Worm (Caenorhabditis elegans) whole organism, late embryonic: Measurements from ENCODE around the gene cdh-8.
A peak's percentile ranks its signal among the peaks of the same experiment; 100 is the strongest.

Experiments used
- C08G9.2 ChIP-seq: sonication (generic microtip); optimal IDR thresholded peaks from 2 replicates; lab custom pipeline; 2016; ENCODE audit warnings: mild to moderate bottlenecking, missing genetic modification characterization, moderate library complexity, missing compliant biosample characterization
- C38D4.7 ChIP-seq: fragments of 200-800 bp; sonication (Bioruptor generic); optimal IDR thresholded peaks from 2 replicates; lab custom pipeline; 2018; ENCODE audit warnings: mild to moderate bottlenecking, missing genetic modification characterization, moderate library complexity, missing compliant biosample characterization
- T23F11.4 ChIP-seq: fragments of 200-800 bp; sonication (Bioruptor generic); optimal IDR thresholded peaks from 2 replicates; lab custom pipeline; 2018; ENCODE audit warnings: mild to moderate bottlenecking, missing genetic modification characterization, missing compliant biosample characterization
- Y22D7AL.16 ChIP-seq: sonication (generic microtip); optimal IDR thresholded peaks from 2 replicates; lab custom pipeline; 2016; ENCODE audit warnings: missing genetic modification characterization, missing compliant biosample characterization
- ceh-14 ChIP-seq: sonication (generic microtip); optimal IDR thresholded peaks from 2 replicates; lab custom pipeline; 2016; ENCODE audit warnings: missing genotype, missing genetic modification characterization, missing compliant biosample characterization
- ceh-19 ChIP-seq: fragments of 200-800 bp; sonication (Bioruptor generic); optimal IDR thresholded peaks from 2 replicates; lab custom pipeline; 2018; ENCODE audit warnings: mild to moderate bottlenecking, missing genetic modification characterization, missing compliant biosample characterization
- ceh-2 ChIP-seq: sonication (generic microtip); optimal IDR thresholded peaks from 2 replicates; lab custom pipeline; 2016; ENCODE audit warnings: missing genotype, missing genetic modification characterization, missing compliant biosample characterization
- ceh-24 ChIP-seq: sonication (generic microtip); optimal IDR thresholded peaks from 2 replicates; lab custom pipeline; 2016; ENCODE audit warnings: mild to moderate bottlenecking, missing genetic modification characterization, missing compliant biosample characterization
- ceh-30 ChIP-seq: fragments of 150-350 bp; optimal IDR thresholded peaks from 2 replicates; lab custom pipeline; 2014; ENCODE audit warnings: missing biosample characterization, missing genetic modification characterization
- ceh-48 ChIP-seq: sonication (generic microtip); optimal IDR thresholded peaks from 2 replicates; lab custom pipeline; 2016; ENCODE audit warnings: missing genetic modification characterization, inconsistent platforms, missing compliant biosample characterization
- ceh-6 ChIP-seq: fragments of 200-800 bp; sonication (Bioruptor generic); optimal IDR thresholded peaks from 2 replicates; lab custom pipeline; 2018; ENCODE audit warnings: mild to moderate bottlenecking, missing genetic modification characterization, missing compliant biosample characterization
- ceh-9 ChIP-seq: sonication (generic microtip); optimal IDR thresholded peaks from 2 replicates; lab custom pipeline; 2016; ENCODE audit warnings: mild to moderate bottlenecking, missing genetic modification characterization, inconsistent platforms, missing compliant biosample characterization
- che-1 ChIP-seq: sonication (generic microtip); optimal IDR thresholded peaks from 2 replicates; lab custom pipeline; 2016; ENCODE audit warnings: mild to moderate bottlenecking, missing genetic modification characterization, missing compliant biosample characterization
- dmd-4 ChIP-seq: sonication (generic microtip); optimal IDR thresholded peaks from 2 replicates; lab custom pipeline; 2016; ENCODE audit warnings: borderline replicate concordance, missing genetic modification characterization, missing compliant biosample characterization
- dve-1 ChIP-seq: sonication (generic microtip); optimal IDR thresholded peaks from 2 replicates; lab custom pipeline; 2017; ENCODE audit warnings: antibody characterized with exemption, mild to moderate bottlenecking, missing genetic modification characterization, missing compliant biosample characterization
- elt-4 ChIP-seq: sonication (generic microtip); optimal IDR thresholded peaks from 2 replicates; lab custom pipeline; 2016; ENCODE audit warnings: missing genetic modification characterization, missing compliant biosample characterization
- fax-1 ChIP-seq: sonication (generic microtip); optimal IDR thresholded peaks from 2 replicates; lab custom pipeline; 2016; ENCODE audit warnings: missing genotype, missing genetic modification characterization, missing compliant biosample characterization
- fkh-10 ChIP-seq: fragments of 150-350 bp; optimal IDR thresholded peaks from 2 replicates; lab custom pipeline; 2014; ENCODE audit warnings: missing biosample characterization, missing genetic modification reagents, missing genetic modification characterization
- fkh-6 ChIP-seq: sonication (generic microtip); optimal IDR thresholded peaks from 2 replicates; lab custom pipeline; 2016; ENCODE audit warnings: missing genetic modification characterization, missing compliant biosample characterization
- gmeb-2 ChIP-seq: sonication (generic microtip); optimal IDR thresholded peaks from 2 replicates; lab custom pipeline; 2016; ENCODE audit warnings: missing genetic modification characterization, inconsistent platforms, missing compliant biosample characterization
- hlh-15 ChIP-seq: sonication (generic microtip); optimal IDR thresholded peaks from 2 replicates; lab custom pipeline; 2016; ENCODE audit warnings: missing genetic modification characterization, missing compliant biosample characterization
- hlh-30 ChIP-seq: sonication (generic microtip); optimal IDR thresholded peaks from 2 replicates; lab custom pipeline; 2017; ENCODE audit warnings: antibody characterized with exemption, missing genetic modification characterization, missing compliant biosample characterization; ENCODE audit not compliant: insufficient read depth
- hlh-8 ChIP-seq: sonication (generic microtip); optimal IDR thresholded peaks from 2 replicates; lab custom pipeline; 2016; ENCODE audit warnings: missing genotype, missing genetic modification characterization, missing compliant biosample characterization
- lim-6 ChIP-seq: sonication (generic microtip); optimal IDR thresholded peaks from 2 replicates; lab custom pipeline; 2016; ENCODE audit warnings: missing genetic modification characterization, missing compliant biosample characterization
- lin-11 ChIP-seq: fragments of 200-800 bp; sonication (Bioruptor generic); optimal IDR thresholded peaks from 2 replicates; lab custom pipeline; 2018; ENCODE audit warnings: mild to moderate bottlenecking, missing genetic modification characterization, missing compliant biosample characterization
- madf-2 ChIP-seq: sonication (generic microtip); optimal IDR thresholded peaks from 2 replicates; lab custom pipeline; 2017; ENCODE audit warnings: missing genetic modification characterization, missing compliant biosample characterization
- nfya-1 ChIP-seq: sonication (generic microtip); optimal IDR thresholded peaks from 2 replicates; lab custom pipeline; 2017; ENCODE audit warnings: missing genetic modification characterization, mild to moderate bottlenecking, missing compliant biosample characterization, antibody characterized with exemption, moderate library complexity
- nhr-11 ChIP-seq: fragments of 150-350 bp; optimal IDR thresholded peaks from 2 replicates; lab custom pipeline; 2014; ENCODE audit warnings: missing biosample characterization, missing genetic modification characterization
- npax-4 ChIP-seq: sonication (generic microtip); optimal IDR thresholded peaks from 2 replicates; lab custom pipeline; 2016; ENCODE audit warnings: missing genetic modification characterization, missing compliant biosample characterization
- odd-2 ChIP-seq: sonication (generic microtip); optimal IDR thresholded peaks from 2 replicates; lab custom pipeline; 2017; ENCODE audit warnings: antibody characterized with exemption, mild to moderate bottlenecking, missing genetic modification characterization, missing compliant biosample characterization
- pag-3 ChIP-seq: sonication (generic microtip); optimal IDR thresholded peaks from 2 replicates; lab custom pipeline; 2016; ENCODE audit warnings: missing compliant biosample characterization, missing genetic modification characterization, borderline replicate concordance
- pat-9 ChIP-seq: fragments of 200-800 bp; sonication (Bioruptor generic); optimal IDR thresholded peaks from 2 replicates; lab custom pipeline; 2018; ENCODE audit warnings: mild to moderate bottlenecking, missing genetic modification characterization, moderate library complexity, missing compliant biosample characterization
- pax-1 ChIP-seq: fragments of 150-350 bp; optimal IDR thresholded peaks from 2 replicates; lab custom pipeline; 2014; ENCODE audit warnings: missing biosample characterization, missing genetic modification characterization
- pha-4 ChIP-seq: fragments of 150-350 bp; optimal IDR thresholded peaks from 2 replicates; lab custom pipeline; 2018; ENCODE audit warnings: missing biosample characterization, missing genetic modification reagents, missing genetic modification characterization
- pqm-1 ChIP-seq: sonication (generic microtip); optimal IDR thresholded peaks from 2 replicates; lab custom pipeline; 2016; ENCODE audit warnings: missing genetic modification characterization, missing compliant biosample characterization
- pros-1 ChIP-seq: fragments of 150-350 bp; optimal IDR thresholded peaks from 2 replicates; lab custom pipeline; 2014; ENCODE audit warnings: missing biosample characterization, missing genetic modification reagents, missing genetic modification characterization
- ref-2 ChIP-seq: sonication (generic microtip); optimal IDR thresholded peaks from 2 replicates; lab custom pipeline; 2016; ENCODE audit warnings: missing genetic modification characterization, missing compliant biosample characterization
- rnt-1 ChIP-seq: sonication (generic microtip); optimal IDR thresholded peaks from 2 replicates; lab custom pipeline; 2016; ENCODE audit warnings: missing genetic modification characterization, missing compliant biosample characterization
- sox-4 ChIP-seq: sonication (generic microtip); optimal IDR thresholded peaks from 2 replicates; lab custom pipeline; 2017; ENCODE audit warnings: mild to moderate bottlenecking, missing genetic modification characterization, inconsistent platforms, missing compliant biosample characterization
- tbx-2 ChIP-seq: sonication (generic microtip); optimal IDR thresholded peaks from 2 replicates; lab custom pipeline; 2016; ENCODE audit warnings: missing genetic modification characterization, missing compliant biosample characterization
- tbx-7 ChIP-seq: sonication (generic microtip); optimal IDR thresholded peaks from 2 replicates; lab custom pipeline; 2016; ENCODE audit warnings: missing genotype, missing genetic modification characterization, missing compliant biosample characterization
- ttx-3 ChIP-seq: sonication (generic microtip); optimal IDR thresholded peaks from 2 replicates; lab custom pipeline; 2016; ENCODE audit warnings: missing genetic modification reagents, missing genetic modification characterization, missing compliant biosample characterization
- unc-55 ChIP-seq: sonication (generic microtip); optimal IDR thresholded peaks from 2 replicates; lab custom pipeline; 2017; ENCODE audit warnings: missing biosample characterization, missing genetic modification reagents, missing genetic modification characterization
- unc-86 ChIP-seq: sonication (generic microtip); optimal IDR thresholded peaks from 2 replicates; lab custom pipeline; 2016; ENCODE audit warnings: missing genetic modification characterization, missing compliant biosample characterization
- zip-5 ChIP-seq: sonication (generic microtip); optimal IDR thresholded peaks from 2 replicates; lab custom pipeline; 2016; ENCODE audit warnings: missing genetic modification characterization, missing compliant biosample characterization
- ztf-16 ChIP-seq: sonication (generic microtip); optimal IDR thresholded peaks from 2 replicates; lab custom pipeline; 2017; ENCODE audit warnings: missing genetic modification characterization, missing compliant biosample characterization

cdh-8 gene

DNA sequence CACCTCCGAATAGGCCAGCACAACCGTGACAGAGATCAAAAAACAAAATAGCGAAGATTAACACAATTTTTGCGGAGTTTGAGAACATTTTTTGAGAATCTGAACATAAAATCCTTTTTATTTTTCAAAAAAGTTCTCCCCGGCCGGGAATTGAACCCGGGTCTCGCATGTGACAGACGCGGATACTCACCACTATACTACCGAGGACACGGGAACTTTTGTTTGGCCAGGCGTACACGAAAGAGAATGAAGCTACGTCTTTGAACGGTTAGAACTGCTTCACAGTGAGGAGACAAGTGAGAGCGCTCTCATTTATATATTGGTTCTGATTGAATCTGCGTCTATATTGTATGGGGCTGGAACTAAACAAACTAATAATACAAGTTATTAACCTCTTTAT is 17.1 kb upstream of the cdh-8 start, which contains the start of gene grl-26 (continued):
- TF ChIP-seq ceh-6 (GFP tag; lab: Kevin White, UChicago): peak; percentile 57
- no peak for TF ChIP-seq tbx-7 (tag; lab: Kevin White, UChicago)
- TF ChIP-seq elt-4 (tag; lab: Kevin White, UChicago): no peak
- TF ChIP-seq lin-11 (tag; lab: Kevin White, UChicago): peak; percentile 10
- no peak for TF ChIP-seq pqm-1 (tag; lab: Kevin White, UChicago)
- peak; percentile 57 for TF ChIP-seq ref-2 (tag; lab: Kevin White, UChicago)
- TF ChIP-seq sox-4: peak; percentile 58
- peak; percentile 45 for TF ChIP-seq ceh-48 (tag; lab: Kevin White, UChicago)
- peak; percentile 63 for TF ChIP-seq gmeb-2 (tag; lab: Kevin White, UChicago)
- TF ChIP-seq ceh-2 (tag; lab: Kevin White, UChicago): peak; percentile 30
- no peak for TF ChIP-seq nhr-11 (tag; lab: Kevin White, UChicago)
- peak; percentile 76 for TF ChIP-seq ceh-19
- TF ChIP-seq pax-1 (tag; lab: Kevin White, UChicago): no peak
- TF ChIP-seq dve-1: peak; percentile 49
- TF ChIP-seq C38D4.7 (GFP tag; lab: Kevin White, UChicago): peak; percentile 53
- TF ChIP-seq rnt-1 (tag; lab: Kevin White, UChicago): peak; percentile 83
- TF ChIP-seq Y22D7AL.16 (tag; lab: Kevin White, UChicago): peak; percentile 41
- TF ChIP-seq zip-5: no peak
- peak; percentile 59 for TF ChIP-seq dmd-4 (tag; lab: Kevin White, UChicago)
- no peak for TF ChIP-seq pha-4 (tag; lab: Kevin White, UChicago)
- TF ChIP-seq unc-86 (tag; lab: Kevin White, UChicago): peak; percentile 24
- no peak for TF ChIP-seq odd-2 (tag; lab: Kevin White, UChicago)
- TF ChIP-seq ceh-9: no peak
- peak; percentile 61 for TF ChIP-seq T23F11.4 (GFP tag; lab: Kevin White, UChicago)
- TF ChIP-seq ztf-16: peak; percentile 52
- TF ChIP-seq ttx-3 (tag; lab: Kevin White, UChicago): peak; percentile 3
- TF ChIP-seq hlh-30 (tag; lab: Kevin White, UChicago): peak; percentile 62
- peak; percentile 26 for TF ChIP-seq hlh-15 (tag; lab: Kevin White, UChicago)
- TF ChIP-seq pros-1 (tag; lab: Kevin White, UChicago): no peak
- TF ChIP-seq nfya-1: peak; percentile 28
- TF ChIP-seq che-1: peak; percentile 68
- peak; percentile 55 for TF ChIP-seq pat-9 (tag; lab: Kevin White, UChicago)
- TF ChIP-seq ceh-14 (tag; lab: Kevin White, UChicago): peak; percentile 24
- TF ChIP-seq C08G9.2: peak; percentile 57
- no peak for TF ChIP-seq pag-3 (tag; lab: Kevin White, UChicago)
- no peak for TF ChIP-seq unc-55 (GFP tag; lab: Kevin White, UChicago)
- TF ChIP-seq fax-1 (tag; lab: Kevin White, UChicago): peak; percentile 30
- TF ChIP-seq fkh-10 (GFP tag; lab: Kevin White, UChicago): peak; percentile 37
- TF ChIP-seq fkh-6: peak; percentile 49
- TF ChIP-seq npax-4 (tag; lab: Kevin White, UChicago): peak; percentile 14
- peak; percentile 44 for TF ChIP-seq madf-2 (tag; lab: Kevin White, UChicago)
- no peak for TF ChIP-seq lim-6 (tag; lab: Kevin White, UChicago)
- TF ChIP-seq ceh-30 (tag; lab: Kevin White, UChicago): no peak
- TF ChIP-seq, all 69 proteins: peak for 40

DNA sequence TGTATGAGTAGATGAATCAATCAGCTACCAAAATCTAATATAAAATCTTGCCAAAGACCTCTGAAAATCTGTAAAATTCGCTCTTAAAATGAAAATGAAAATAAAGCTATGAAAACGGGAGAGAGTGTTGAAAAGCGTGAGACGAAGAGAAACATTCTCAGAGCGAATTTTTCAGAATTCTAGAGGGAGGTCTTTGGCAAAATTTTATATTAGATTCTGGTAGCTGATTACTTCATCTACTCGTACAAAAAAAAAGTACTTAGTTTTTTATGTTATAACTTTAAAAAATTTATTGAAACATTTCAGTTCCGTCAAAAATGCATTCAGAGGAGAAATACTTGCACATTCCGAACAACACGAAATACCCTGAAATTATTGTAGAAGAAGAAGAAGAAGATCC is 14.8 kb upstream of the cdh-8 start, which contains the start of gene drl-1:
Gene drl-1, plus strand, starts transcription at position 301 of the 400 bp plus-strand sequence.
- TF ChIP-seq ceh-24 (tag; lab: Kevin White, UChicago) (no peak), hlh-8 (no peak), pax-1 (tag; lab: Kevin White, UChicago) (no peak), fax-1 (tag; lab: Kevin White, UChicago) (no peak), tbx-2 (tag; lab: Kevin White, UChicago) (no peak), che-1 (no peak)
